Worm (Caenorhabditis elegans) whole organism, late embryonic: ENCODE measurements around the gene F57H12.5.

Source experiments
- Y22D7AL.16 ChIP-seq: sonication (generic microtip); optimal IDR thresholded peaks from 2 replicates; lab custom pipeline; 2016; ENCODE audit warnings: missing genetic modification characterization, missing compliant biosample characterization
- ceh-22 ChIP-seq: sonication (generic microtip); optimal IDR thresholded peaks from 2 replicates; lab custom pipeline; 2017; ENCODE audit warnings: missing biosample characterization, missing genetic modification characterization

- no peak for TF ChIP-seq ceh-22 (tag; lab: Kevin White, UChicago)
- TF ChIP-seq Y22D7AL.16 (tag; lab: Kevin White, UChicago) = no peak
These were observed 27.6 kb downstream of the F57H12.5 start for ce11 chrIV:7994715-7995114.
